Fruit fly (Drosophila melanogaster) Kc167 (cell line): ENCODE measurements around the gene CG12237.

Experiments used
- Myc ChIP-seq: fragments of >200 bp; optimal IDR thresholded peaks from 2 replicates; lab custom pipeline; 2017; ENCODE audit warnings: missing external identifiers
- Sin3A ChIP-seq: fragments of >200 bp; optimal IDR thresholded peaks from 2 replicates; lab custom pipeline; 2018; ENCODE audit warnings: missing external identifiers
- h ChIP-seq: fragments of >200 bp; optimal IDR thresholded peaks from 3 replicates; lab custom pipeline; 2018; ENCODE audit warnings: missing external identifiers
- insv ChIP-seq: fragments of >200 bp; optimal IDR thresholded peaks from 3 replicates; lab custom pipeline; 2018; ENCODE audit warnings: missing external identifiers
- psq ChIP-seq: fragments of >200 bp; optimal IDR thresholded peaks from 2 replicates; lab custom pipeline; 2017; ENCODE audit warnings: missing external identifiers
- ttk ChIP-seq: sonication (Bioruptor generic); optimal IDR thresholded peaks from 2 replicates; lab custom pipeline; 2017; ENCODE audit warnings: missing external identifiers

- TF ChIP-seq ttk (no peak), h (no peak), Sin3A (lab: Kevin White, UChicago) (no peak), Myc (lab: Kevin White, UChicago) (no peak), psq (lab: Kevin White, UChicago) (no peak), insv (no peak)
Observed at dm6 chrX:19663196-19663858, 20.7 kb upstream of the CG12237 start.
